Worm (Caenorhabditis elegans): ENCODE data around the gene nhr-54.

ce11 chrV:16467840-16468239 lies 37.9 kb downstream of the nhr-54 start, which contains the start of gene sru-44:
- TF ChIP-seq bed-2 (GFP tag; IDR thresholded peaks at IDR 0.05) = no peak
- TF ChIP-seq unc-62 (GFP tag; optimal IDR thresholded peaks at IDR 0.05) = no peak
- TF ChIP-seq B0261.1 (tag; optimal IDR thresholded peaks at IDR 0.05) = no peak
- no peak for TF ChIP-seq ama-1 (optimal IDR thresholded peaks at IDR 0.05)
- no peak for TF ChIP-seq ama-1 (GFP tag; optimal IDR thresholded peaks at IDR 0.05)
- TF ChIP-seq mel-28 (tag; optimal IDR thresholded peaks at IDR 0.05; ENCODE audit: borderline replicate concordance) = no peak
- TF ChIP-seq egrh-3 (GFP tag; IDR thresholded peaks at IDR 0.05) = no peak
- no peak for TF ChIP-seq lin-26 (GFP tag; IDR thresholded peaks at IDR 0.05)
- TF ChIP-seq nfya-1 (tag; optimal IDR thresholded peaks at IDR 0.05; ENCODE audit: borderline replicate concordance, insufficient read depth) = no peak
- TF ChIP-seq ztf-18 (tag; optimal IDR thresholded peaks at IDR 0.05) = no peak
- TF ChIP-seq efl-1 (GFP tag; optimal IDR thresholded peaks at IDR 0.05) = no peak
- TF ChIP-seq madf-3 (GFP tag; IDR thresholded peaks at IDR 0.05) = no peak
- no peak for TF ChIP-seq dpl-1 (GFP tag; optimal IDR thresholded peaks at IDR 0.05)
